Fruit fly (Drosophila melanogaster) Kc167 (cell line): ENCODE data around the gene frj.

Source experiments
- insv ChIP-seq: fragments of >200 bp; optimal IDR thresholded peaks from 3 replicates; lab custom pipeline; 2018; ENCODE audit warnings: missing external identifiers
- psq ChIP-seq: fragments of >200 bp; optimal IDR thresholded peaks from 2 replicates; lab custom pipeline; 2017; ENCODE audit warnings: missing external identifiers

- TF ChIP-seq psq (lab: Kevin White, UChicago) (no peak), insv (no peak)
Measured at dm6 chr2L:6464780-6465179, 8.9 kb downstream of the frj start.
